Worm (Caenorhabditis elegans): ENCODE measurements around the gene ags-3.

The ags-3 gene

ce11 chrX:5278249-5278648, 25.2 kb downstream of the ags-3 start:
- TF ChIP-seq vab-15 (tag; optimal IDR thresholded peaks at IDR 0.05), result no peak
- no peak for TF ChIP-seq lsy-2 (tag; optimal IDR thresholded peaks at IDR 0.05)
- no peak for TF ChIP-seq zip-4 (GFP tag; optimal IDR thresholded peaks at IDR 0.05)
- no peak for TF ChIP-seq C04F5.9 (tag; optimal IDR thresholded peaks at IDR 0.05)
- TF ChIP-seq ztf-4 (tag; optimal IDR thresholded peaks at IDR 0.05), result no peak
- TF ChIP-seq nhr-20 (tag; optimal IDR thresholded peaks at IDR 0.05), result no peak
- no peak for TF ChIP-seq unc-86 (tag; optimal IDR thresholded peaks at IDR 0.05)
- no peak for TF ChIP-seq fkh-8 (tag; optimal IDR thresholded peaks at IDR 0.05)
- no peak for TF ChIP-seq swsn-7 (tag; optimal IDR thresholded peaks at IDR 0.05)
- TF ChIP-seq nhr-84 (tag; optimal IDR thresholded peaks at IDR 0.05), result no peak
- TF ChIP-seq efl-3 (GFP tag; optimal IDR thresholded peaks at IDR 0.05), result no peak
- TF ChIP-seq fkh-10 (GFP tag; optimal IDR thresholded peaks at IDR 0.05), result no peak
- TF ChIP-seq skn-1 (tag; optimal IDR thresholded peaks at IDR 0.05), result no peak
- no peak for TF ChIP-seq unc-62 (GFP tag; optimal IDR thresholded peaks at IDR 0.05)

DNA sequence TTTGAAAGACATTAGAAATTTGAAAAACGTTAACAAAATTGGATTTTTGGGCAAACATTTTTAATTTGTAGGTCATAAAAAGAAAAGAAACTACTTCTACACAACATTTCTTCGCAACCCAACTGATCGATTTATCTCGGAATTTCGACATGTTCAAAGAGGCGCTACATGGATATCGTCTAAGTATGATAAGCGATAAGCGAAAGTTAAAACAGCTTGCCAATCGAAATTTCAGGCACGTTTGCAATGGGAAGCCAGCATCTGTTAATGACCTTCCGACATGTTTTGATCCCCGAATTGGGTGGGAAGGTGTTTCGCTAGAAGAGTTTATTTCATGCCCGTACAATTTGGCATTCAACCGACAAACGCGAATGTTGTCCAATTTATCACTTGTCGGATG, 26.6 kb downstream of the ags-3 start:
- peak in 1 of 6 experiments; percentile 11 for TF ChIP-seq elt-3 (tag; optimal IDR thresholded peaks at IDR 0.05)
- no peak for TF ChIP-seq ztf-11 (tag; optimal IDR thresholded peaks at IDR 0.05)
- TF ChIP-seq hlh-17 (GFP tag; optimal IDR thresholded peaks at IDR 0.05; ENCODE audit: borderline replicate concordance), result no peak
- TF ChIP-seq nhr-71 (tag; optimal IDR thresholded peaks at IDR 0.05), result no peak
- TF ChIP-seq pag-3 (tag; optimal IDR thresholded peaks at IDR 0.05; ENCODE audit: borderline replicate concordance, insufficient read depth), result no peak
- peak; percentile 70 for TF ChIP-seq blmp-1 (tag; optimal IDR thresholded peaks at IDR 0.05)
- TF ChIP-seq xbp-1 (tag; optimal IDR thresholded peaks at IDR 0.05), result no peak

- TF ChIP-seq nhr-85 (tag), result peak; percentile 51
- no peak for TF ChIP-seq nhr-76 (tag; optimal IDR thresholded peaks at IDR 0.05)
- no peak for TF ChIP-seq nhr-12 (tag; optimal IDR thresholded peaks at IDR 0.05)
- TF ChIP-seq snpc-4 (tag; optimal IDR thresholded peaks at IDR 0.05), result peak; percentile 37
- peak; percentile 57 for TF ChIP-seq swsn-7 (tag; optimal IDR thresholded peaks at IDR 0.05)
- TF ChIP-seq fkh-10 (GFP tag; optimal IDR thresholded peaks at IDR 0.05), result no peak
- peak; percentile 33 for TF ChIP-seq lin-15B (tag; optimal IDR thresholded peaks at IDR 0.05)
- no peak for TF ChIP-seq sox-4 (tag; optimal IDR thresholded peaks at IDR 0.05)
- TF ChIP-seq xbp-1 (tag; optimal IDR thresholded peaks at IDR 0.05), result peak; percentile 65
- TF ChIP-seq nhr-19 (GFP tag; conservative IDR thresholded peaks at IDR 0.05), result peak; percentile 37
- TF ChIP-seq pax-3 (tag; optimal IDR thresholded peaks at IDR 0.05), result no peak
- TF ChIP-seq grh-1 (GFP tag; IDR thresholded peaks at IDR 0.05), result no peak
- TF ChIP-seq mef-2 (tag; optimal IDR thresholded peaks at IDR 0.05), result no peak
- TF ChIP-seq aha-1 (tag; optimal IDR thresholded peaks at IDR 0.05), result no peak
- peak; percentile 49 for TF ChIP-seq nhr-90 (tag; optimal IDR thresholded peaks at IDR 0.05; ENCODE audit: poor library complexity)
- no peak for TF ChIP-seq lir-3 (tag; optimal IDR thresholded peaks at IDR 0.05; ENCODE audit: poor library complexity)
- TF ChIP-seq efl-3 (GFP tag; optimal IDR thresholded peaks at IDR 0.05), result no peak
- TF ChIP-seq mab-9 (GFP tag; IDR thresholded peaks at IDR 0.05), result no peak
- TF ChIP-seq mdl-1 (tag; optimal IDR thresholded peaks at IDR 0.05), result no peak
- no peak for TF ChIP-seq ceh-88 (GFP tag; IDR thresholded peaks at IDR 0.05)
- no peak for TF ChIP-seq sup-37 (GFP tag; optimal IDR thresholded peaks at IDR 0.05)
- TF ChIP-seq sptf-1 (tag; optimal IDR thresholded peaks at IDR 0.05), result no peak
- no peak for TF ChIP-seq ama-1 (optimal IDR thresholded peaks at IDR 0.05)
- peak in 1 of 2 experiments; percentile 6 for TF ChIP-seq ztf-11 (tag; optimal IDR thresholded peaks at IDR 0.05)
- no peak for TF ChIP-seq elt-3 (tag; optimal IDR thresholded peaks at IDR 0.05)
- no peak for TF ChIP-seq ceh-8 (GFP tag; optimal IDR thresholded peaks at IDR 0.05)
- no peak for TF ChIP-seq alr-1 (tag; optimal IDR thresholded peaks at IDR 0.05; ENCODE audit: borderline replicate concordance)
- peak; percentile 53 for TF ChIP-seq blmp-1 (tag; optimal IDR thresholded peaks at IDR 0.05)
- peak in 2 of 3 experiments; percentile 16 to 35 for TF ChIP-seq dpl-1 (GFP tag; optimal IDR thresholded peaks at IDR 0.05)
- TF ChIP-seq jun-1 (tag; optimal IDR thresholded peaks at IDR 0.05), result peak; percentile 20
- peak; percentile 28 for TF ChIP-seq fos-1 (tag; optimal IDR thresholded peaks at IDR 0.05)
- TF ChIP-seq unc-98 (GFP tag; IDR thresholded peaks at IDR 0.05), result no peak
- no peak for TF ChIP-seq tlp-1 (tag; optimal IDR thresholded peaks at IDR 0.05)
- TF ChIP-seq pqm-1 (tag; optimal IDR thresholded peaks at IDR 0.05), result no peak
- TF ChIP-seq hlh-4 (tag; optimal IDR thresholded peaks at IDR 0.05), result no peak
- no peak for TF ChIP-seq ets-5 (GFP tag; IDR thresholded peaks at IDR 0.05)
Measured at ce11 chrX:5275209-5275608, 28.2 kb downstream of the ags-3 start, which contains the start of gene hst-6. hst-6 (plus strand) TSS chrX:5275561.

Data from whole organism, L1 larva.